Fruit fly (Drosophila melanogaster): Measurements from ENCODE around the gene CG3339.

Gene CG3339

DNA sequence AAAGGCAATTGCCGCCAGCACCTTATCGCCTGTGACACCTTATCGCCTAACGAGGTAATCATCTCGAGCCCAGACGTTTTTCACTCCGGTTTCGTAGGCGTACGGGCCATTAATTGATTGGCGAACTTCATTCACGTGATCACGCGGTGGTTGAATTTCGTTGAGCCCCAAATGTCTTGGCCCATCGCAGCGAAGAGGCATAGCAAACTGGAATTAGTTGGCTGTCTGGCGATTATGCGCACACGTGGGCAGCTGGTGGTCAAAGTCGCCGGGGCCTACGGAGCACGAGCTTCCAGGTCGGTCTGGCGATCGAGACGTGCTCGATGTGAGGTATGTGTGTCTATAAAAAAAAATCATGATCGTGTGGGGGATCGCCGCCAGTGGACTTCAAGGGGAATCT is 29.1 kb downstream of the CG3339 start:
- TF ChIP-seq Sox102F (GFP tag; optimal IDR thresholded peaks at IDR 0.05) (no peak), eg (GFP tag; IDR thresholded peaks at IDR 0.05) (no peak), CG6163 (GFP tag; IDR thresholded peaks at IDR 0.05) (no peak), CG9139 (GFP tag; optimal IDR thresholded peaks at IDR 0.05) (no peak), lz (GFP tag; optimal IDR thresholded peaks at IDR 0.05) (no peak), CG6854 (GFP tag; optimal IDR thresholded peaks at IDR 0.05) (no peak), Sox14 (GFP tag; optimal IDR thresholded peaks at IDR 0.05) (no peak), Smox (GFP tag; optimal IDR thresholded peaks at IDR 0.05) (no peak), CG8119 (GFP tag; IDR thresholded peaks at IDR 0.05) (no peak)

DNA sequence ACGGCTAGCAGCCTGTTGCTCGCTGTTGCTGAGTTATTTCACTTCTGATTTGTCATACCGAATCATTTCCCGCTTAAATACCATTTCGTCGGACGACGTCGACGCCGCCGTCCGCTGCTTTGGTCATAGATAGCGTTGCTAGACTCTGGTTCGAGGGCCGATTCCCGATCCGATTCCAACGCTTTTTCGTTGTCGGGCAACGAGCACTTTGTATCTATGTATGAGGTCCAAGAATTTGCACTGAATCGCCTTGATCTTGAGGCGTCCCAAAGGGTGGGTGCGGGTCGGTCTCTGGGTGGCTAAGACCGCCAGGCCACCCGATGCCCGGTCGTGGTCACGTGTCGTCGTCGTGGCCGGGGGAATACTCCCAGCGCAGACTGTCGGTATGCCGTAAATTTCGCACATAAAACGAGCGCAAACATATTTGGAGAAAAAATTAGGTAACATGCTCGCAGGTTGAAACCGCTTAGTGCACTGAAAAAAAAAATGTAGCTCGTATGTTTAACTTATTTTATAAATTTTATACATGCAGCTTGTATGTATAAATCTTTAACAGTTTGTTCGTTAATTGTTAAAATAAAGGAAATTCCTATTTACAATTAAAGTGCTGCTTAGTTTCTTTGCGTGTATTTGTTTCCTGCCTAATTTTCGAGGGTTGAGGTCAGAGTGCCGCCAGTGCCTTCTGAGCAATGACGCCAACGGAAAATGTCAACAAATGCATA is 29.8 kb downstream of the CG3339 start, which contains the start of gene CG3348:
Gene CG3348, minus strand, starts transcription at position 51 of the 722 bp plus-strand sequence.
- TF ChIP-seq esn (GFP tag; optimal IDR thresholded peaks at IDR 0.05) (peak; percentile 56), Smox (GFP tag; optimal IDR thresholded peaks at IDR 0.05) (peak; percentile 30), Eip93F (GFP tag; optimal IDR thresholded peaks at IDR 0.05) (no peak), CG3032 (tag; optimal IDR thresholded peaks at IDR 0.05) (no peak), fkh (GFP tag; optimal IDR thresholded peaks at IDR 0.05) (peak; percentile 56), dsx (GFP tag; optimal IDR thresholded peaks at IDR 0.05; ENCODE audit: poor library complexity, severe bottlenecking) (no peak), CG7368 (GFP tag; optimal IDR thresholded peaks at IDR 0.05) (no peak), CG6792 (GFP tag; optimal IDR thresholded peaks at IDR 0.05) (peak; percentile 11), CG6808 (GFP tag; optimal IDR thresholded peaks at IDR 0.05) (no peak), CG10669 (GFP tag; optimal IDR thresholded peaks at IDR 0.05) (peak; percentile 10), vri (GFP tag; optimal IDR thresholded peaks at IDR 0.05) (peak; percentile 52), spab (GFP tag; optimal IDR thresholded peaks at IDR 0.05) (no peak), CG6854 (GFP tag; optimal IDR thresholded peaks at IDR 0.05) (no peak), CG8319 (GFP tag; optimal IDR thresholded peaks at IDR 0.05) (no peak), OdsH (GFP tag; optimal IDR thresholded peaks at IDR 0.05) (peak; percentile 1), cyc (GFP tag; optimal IDR thresholded peaks at IDR 0.05) (peak; percentile 35), salr (GFP tag; optimal IDR thresholded peaks at IDR 0.05) (no peak), CG31627 (GFP tag; optimal IDR thresholded peaks at IDR 0.05) (peak; percentile 48), CG16779 (tag; optimal IDR thresholded peaks at IDR 0.05) (no peak), fd85E (GFP tag; optimal IDR thresholded peaks at IDR 0.05) (no peak), CG3919 (GFP tag; optimal IDR thresholded peaks at IDR 0.05) (peak; percentile 10), Sox15 (GFP tag; optimal IDR thresholded peaks at IDR 0.05) (no peak), CG32006 (GFP tag; optimal IDR thresholded peaks at IDR 0.05) (peak; percentile 13), eg (GFP tag; IDR thresholded peaks at IDR 0.05) (peak; percentile 48; the same call in 1 of the 3 replicates), acj6 (GFP tag; optimal IDR thresholded peaks at IDR 0.05) (peak; percentile 29), achi (GFP tag; optimal IDR thresholded peaks at IDR 0.05) (peak; percentile 9), CG8632 (GFP tag; optimal IDR thresholded peaks at IDR 0.05) (no peak), CG9139 (GFP tag; optimal IDR thresholded peaks at IDR 0.05) (no peak), dac (GFP tag; optimal IDR thresholded peaks at IDR 0.05) (no peak), svp (GFP tag) (peak; percentile 76), Sox102F (GFP tag; optimal IDR thresholded peaks at IDR 0.05) (no peak), CG8119 (GFP tag; IDR thresholded peaks at IDR 0.05) (no peak), Eip78C (GFP tag) (no peak), CG6163 (GFP tag; IDR thresholded peaks at IDR 0.05) (no peak), Ets96B (tag; optimal IDR thresholded peaks at IDR 0.05) (no peak), CG11902 (GFP tag; optimal IDR thresholded peaks at IDR 0.05) (no peak), Sox14 (GFP tag; optimal IDR thresholded peaks at IDR 0.05) (peak; percentile 11), net (GFP tag; optimal IDR thresholded peaks at IDR 0.05) (no peak), Ets21C (GFP tag; optimal IDR thresholded peaks at IDR 0.05) (no peak), Hr4 (GFP tag; optimal IDR thresholded peaks at IDR 0.05) (peak; percentile 6), CG34406 (GFP tag; optimal IDR thresholded peaks at IDR 0.05) (no peak), Met (GFP tag; optimal IDR thresholded peaks at IDR 0.05) (peak; percentile 50), CG4318 (GFP tag; optimal IDR thresholded peaks at IDR 0.05) (no peak), fd59A (GFP tag; optimal IDR thresholded peaks at IDR 0.05) (no peak), CG15336 (GFP tag; IDR thresholded peaks at IDR 0.05) (no peak), CG10631 (GFP tag; optimal IDR thresholded peaks at IDR 0.05) (peak; percentile 2), Gug (GFP tag; IDR thresholded peaks at IDR 0.05) (no peak), lz (GFP tag; optimal IDR thresholded peaks at IDR 0.05) (peak; percentile 34)

All from whole organism, prepupa.